Fruit fly (Drosophila melanogaster): Measurements from ENCODE around the gene CG5196.

DNA sequence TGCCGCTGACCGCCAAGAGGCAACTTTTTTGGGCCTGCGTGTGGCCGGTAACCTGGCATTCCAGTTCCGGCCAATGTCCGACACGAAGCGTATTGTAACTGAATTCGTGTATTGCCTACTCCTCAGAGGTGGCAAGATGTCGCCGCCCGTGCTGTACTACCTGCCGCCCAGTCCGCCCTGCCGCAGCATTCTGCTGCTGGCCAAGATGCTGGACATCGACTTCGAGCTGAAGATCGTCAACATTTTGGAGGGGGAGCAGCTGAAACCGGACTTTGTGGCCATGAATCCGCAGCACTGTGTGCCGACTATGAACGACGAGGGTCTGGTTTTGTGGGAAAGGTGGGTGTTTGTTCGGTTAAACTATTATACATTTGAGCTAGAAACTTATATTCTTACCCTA lies 23.8 kb upstream of the CG5196 start:
- TF ChIP-seq h (GFP tag; optimal IDR thresholded peaks at IDR 0.05) (no peak), Dfd (GFP tag; optimal IDR thresholded peaks at IDR 0.05) (no peak)
